Worm (Caenorhabditis elegans): ENCODE measurements around the gene R03G8.1.
"Not testable (repeated sequence)": the region's sequence is repeated elsewhere in the genome, so short reads cannot be mapped to it uniquely, and the experiment has no call there.

DNA sequence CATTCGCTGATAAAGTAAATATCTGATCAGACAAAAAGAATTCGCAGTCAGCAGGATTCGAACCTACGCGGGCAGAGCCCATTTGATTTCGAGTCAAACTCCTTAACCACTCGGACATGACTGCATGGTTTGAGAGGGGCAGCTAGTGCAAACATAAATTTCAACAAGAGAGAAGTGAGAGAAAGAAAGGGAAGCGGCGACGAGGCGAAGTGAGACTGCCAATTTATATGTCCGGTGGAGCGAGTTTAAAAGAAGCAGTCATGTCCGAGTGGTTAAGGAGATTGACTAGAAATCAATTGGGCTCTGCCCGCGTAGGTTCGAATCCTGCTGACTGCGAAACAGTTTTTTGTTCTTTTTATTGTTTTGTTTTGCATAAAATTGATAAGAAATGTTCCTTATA is 38.0 kb upstream of the R03G8.1 start:
- peak; percentile 59 for TF ChIP-seq nhr-28 (tag; optimal IDR thresholded peaks at IDR 0.05)
- TF ChIP-seq ztf-11 (tag; optimal IDR thresholded peaks at IDR 0.05) = peak; percentile 4
- not testable (repeated sequence) for TF ChIP-seq nhr-76, unc-39 (tag; optimal IDR thresholded peaks at IDR 0.05)
- peak; percentile 42 for TF ChIP-seq unc-62 (GFP tag; optimal IDR thresholded peaks at IDR 0.05)
- TF ChIP-seq nhr-237 (tag; optimal IDR thresholded peaks at IDR 0.05) = peak; percentile 73
